Worm (Caenorhabditis elegans) whole organism, young adult: ENCODE measurements around the gene C47D12.2.

Experiments used
- C06A6.2 ChIP-seq: fragments of 200-800 bp; sonication (Bioruptor generic); conservative IDR thresholded peaks from 2 replicates; pipeline ENCODE4 v1.3.6; 2022; ENCODE audit warnings: missing genetic modification characterization, missing compliant biosample characterization
- D2030.7 ChIP-seq: fragments of 200-800 bp; sonication (Bioruptor generic); IDR thresholded peaks from 2 replicates; pipeline ENCODE4 v1.3.6; 2022; ENCODE audit warnings: missing genetic modification reagents, missing genetic modification characterization, missing compliant biosample characterization
- F23B12.7 ChIP-seq: sonication (generic microtip); optimal IDR thresholded peaks from 2 replicates; lab custom pipeline; 2017; ENCODE audit warnings: missing genetic modification characterization, mild to moderate bottlenecking, missing compliant biosample characterization, antibody characterized with exemption, moderate library complexity; ENCODE audit not compliant: insufficient read depth
- F37B4.10 ChIP-seq: fragments of 200-800 bp; sonication (Bioruptor generic); IDR thresholded peaks from 2 replicates; pipeline ENCODE4 v1.3.6; 2022; ENCODE audit warnings: missing genetic modification characterization, missing compliant biosample characterization
- F57A8.1 ChIP-seq: fragments of 200-800 bp; sonication (Bioruptor generic); optimal IDR thresholded peaks from 2 replicates; lab custom pipeline; 2018; ENCODE audit warnings: mild to moderate bottlenecking, missing genetic modification characterization, moderate library complexity, missing compliant biosample characterization
- F57C9.4 ChIP-seq: sonication (generic microtip); optimal IDR thresholded peaks from 2 replicates; lab custom pipeline; 2017; ENCODE audit warnings: mild to moderate bottlenecking, missing genetic modification characterization, missing compliant biosample characterization
- Y53F4B.3 ChIP-seq: fragments of 200-800 bp; sonication (Bioruptor generic); IDR thresholded peaks from 2 replicates; pipeline ENCODE4 v1.3.6; 2022; ENCODE audit warnings: missing genetic modification reagents, missing genetic modification characterization, missing compliant biosample characterization
- Y53G8AR.9 ChIP-seq: fragments of 200-800 bp; sonication (Bioruptor generic); conservative IDR thresholded peaks from 2 replicates; pipeline ENCODE4 v1.3.6; 2022; ENCODE audit warnings: missing genetic modification reagents, missing genetic modification characterization, missing compliant biosample characterization
- Y67H2A.10 ChIP-seq: fragments of 200-800 bp; sonication (Bioruptor generic); conservative IDR thresholded peaks from 2 replicates; pipeline ENCODE4 v1.3.6; 2022; ENCODE audit warnings: missing genetic modification reagents, missing genetic modification characterization, missing compliant biosample characterization
- ZK185.1 ChIP-seq: sonication (generic microtip); optimal IDR thresholded peaks from 2 replicates; lab custom pipeline; 2016; ENCODE audit warnings: mild to moderate bottlenecking, missing genetic modification characterization, missing compliant biosample characterization; ENCODE audit not compliant: poor library complexity, severe bottlenecking
- athp-1 ChIP-seq: sonication (generic microtip); optimal IDR thresholded peaks from 2 replicates; lab custom pipeline; 2017; ENCODE audit warnings: mild to moderate bottlenecking, missing genetic modification characterization, missing compliant biosample characterization
- attf-5 ChIP-seq: fragments of 200-800 bp; sonication (Bioruptor generic); optimal IDR thresholded peaks from 2 replicates; lab custom pipeline; 2018; ENCODE audit warnings: mild to moderate bottlenecking, missing genetic modification characterization, missing compliant biosample characterization
- ccch-3 ChIP-seq: fragments of 200-800 bp; sonication (Bioruptor generic); optimal IDR thresholded peaks from 2 replicates; lab custom pipeline; 2018; ENCODE audit warnings: mild to moderate bottlenecking, missing genetic modification characterization, missing compliant biosample characterization
- cebp-1 ChIP-seq, 2 experiments: fragments of 200-800 bp in 1 of 2; sonication (Bioruptor generic) in 1 of 2; sonication (generic microtip) in 1 of 2; IDR thresholded peaks in 1 of 2; optimal IDR thresholded peaks in 1 of 2; 2 replicates each; pipeline versions ENCODE4 v1.3.6 to Lab custom; 2017 to 2022; ENCODE audit warnings: missing compliant biosample characterization in 2 of 2, missing genetic modification characterization in 2 of 2, mild to moderate bottlenecking in 1 of 2, missing genetic modification reagents in 1 of 2, moderate library complexity in 1 of 2
- ceh-100 ChIP-seq: fragments of 200-800 bp; sonication (Bioruptor generic); IDR thresholded peaks from 2 replicates; pipeline ENCODE4 v1.3.6; 2022; ENCODE audit warnings: missing genetic modification reagents, missing genetic modification characterization, missing compliant biosample characterization
- ceh-91 ChIP-seq: fragments of 200-800 bp; sonication (Bioruptor generic); IDR thresholded peaks from 2 replicates; pipeline ENCODE4 v1.3.6; 2022; ENCODE audit warnings: missing genetic modification reagents, missing genetic modification characterization, missing compliant biosample characterization
- chd-7 ChIP-seq: sonication (generic microtip); optimal IDR thresholded peaks from 2 replicates; lab custom pipeline; 2016; ENCODE audit warnings: mild to moderate bottlenecking, missing genetic modification characterization, moderate library complexity, missing compliant biosample characterization
- egl-18 ChIP-seq: fragments of 200-800 bp; sonication (Bioruptor generic); IDR thresholded peaks from 2 replicates; pipeline ENCODE4 v1.3.6; 2022; ENCODE audit warnings: missing genetic modification reagents, missing genetic modification characterization, missing compliant biosample characterization
- ets-4 ChIP-seq: fragments of 200-800 bp; sonication (Bioruptor generic); optimal IDR thresholded peaks from 2 replicates; lab custom pipeline; 2018; ENCODE audit warnings: mild to moderate bottlenecking, missing genetic modification characterization, missing compliant biosample characterization
- gei-17 ChIP-seq: fragments of 200-800 bp; sonication (Bioruptor generic); optimal IDR thresholded peaks from 2 replicates; lab custom pipeline; 2018; ENCODE audit warnings: mild to moderate bottlenecking, missing genetic modification characterization, missing compliant biosample characterization
- hlh-12 ChIP-seq: sonication (generic microtip); optimal IDR thresholded peaks from 2 replicates; lab custom pipeline; 2016; ENCODE audit warnings: missing genetic modification characterization, missing compliant biosample characterization
- hmg-1.2 ChIP-seq: fragments of 200-800 bp; sonication (Bioruptor generic); IDR thresholded peaks from 2 replicates; pipeline ENCODE4 v1.3.6; 2022; ENCODE audit warnings: missing genetic modification reagents, missing genetic modification characterization, missing compliant biosample characterization
- hmg-20 ChIP-seq: fragments of 200-800 bp; sonication (Bioruptor generic); IDR thresholded peaks from 2 replicates; pipeline ENCODE4 v1.3.6; 2022; ENCODE audit warnings: missing genetic modification reagents, missing genetic modification characterization, missing compliant biosample characterization
- hsf-1 ChIP-seq: fragments of 200-800 bp; sonication (Bioruptor generic); IDR thresholded peaks from 2 replicates; pipeline ENCODE4 v1.3.6; 2022; ENCODE audit warnings: missing genetic modification reagents, missing genetic modification characterization, missing compliant biosample characterization
- lin-35 ChIP-seq, 3 experiments: fragments of 150-350 bp in 2 of 3; sonication (generic microtip) in 1 of 3; optimal IDR thresholded peaks; 2 replicates each; lab custom pipeline; 2014 to 2018; ENCODE audit warnings: missing biosample characterization in 3 of 3, missing genetic modification characterization in 3 of 3, missing genetic modification reagents in 3 of 3
- lin-40 ChIP-seq: sonication (generic microtip); optimal IDR thresholded peaks from 2 replicates; lab custom pipeline; 2016; ENCODE audit warnings: missing genetic modification characterization, mild to moderate bottlenecking, missing compliant biosample characterization, missing genotype, missing genetic modification reagents
- lir-1 ChIP-seq: fragments of 200-800 bp; sonication (Bioruptor generic); conservative IDR thresholded peaks from 2 replicates; pipeline ENCODE4 v1.3.6; 2022; ENCODE audit warnings: missing genetic modification reagents, missing genetic modification characterization, missing compliant biosample characterization
- lsy-27 ChIP-seq: sonication (generic microtip); optimal IDR thresholded peaks from 2 replicates; lab custom pipeline; 2017; ENCODE audit warnings: missing genetic modification characterization, mild to moderate bottlenecking, missing compliant biosample characterization, antibody characterized with exemption, missing genotype, borderline replicate concordance; ENCODE audit not compliant: insufficient read depth
- madf-6 ChIP-seq: fragments of 200-800 bp; sonication (Bioruptor generic); IDR thresholded peaks from 2 replicates; pipeline ENCODE4 v1.3.6; 2022; ENCODE audit warnings: missing genetic modification reagents, missing genetic modification characterization, missing compliant biosample characterization
- mel-28 ChIP-seq: sonication (generic microtip); optimal IDR thresholded peaks from 2 replicates; lab custom pipeline; 2016; ENCODE audit warnings: borderline replicate concordance, mild to moderate bottlenecking, missing genetic modification characterization, missing compliant biosample characterization
- mxl-1 ChIP-seq: sonication (generic microtip); optimal IDR thresholded peaks from 2 replicates; lab custom pipeline; 2016; ENCODE audit warnings: missing genetic modification characterization, missing compliant biosample characterization
- nfya-1 ChIP-seq: sonication (generic microtip); optimal IDR thresholded peaks from 2 replicates; lab custom pipeline; 2017; ENCODE audit warnings: antibody characterized with exemption, missing compliant biosample characterization, missing genetic modification characterization, borderline replicate concordance; ENCODE audit not compliant: insufficient read depth
- nhr-120 ChIP-seq: fragments of 200-800 bp; sonication (Bioruptor generic); IDR thresholded peaks from 2 replicates; pipeline ENCODE4 v1.3.6; 2022; ENCODE audit warnings: missing genetic modification characterization, missing compliant biosample characterization
- nhr-179 ChIP-seq: sonication (generic microtip); optimal IDR thresholded peaks from 2 replicates; lab custom pipeline; 2016; ENCODE audit warnings: mild to moderate bottlenecking, missing genetic modification characterization, missing compliant biosample characterization
- nhr-27 ChIP-seq: fragments of 200-800 bp; sonication (Bioruptor generic); optimal IDR thresholded peaks from 2 replicates; lab custom pipeline; 2018; ENCODE audit warnings: mild to moderate bottlenecking, missing genetic modification characterization, moderate library complexity, missing compliant biosample characterization
- nhr-90 ChIP-seq: sonication (generic microtip); optimal IDR thresholded peaks from 2 replicates; lab custom pipeline; 2016; ENCODE audit warnings: missing genotype, mild to moderate bottlenecking, missing genetic modification characterization, missing compliant biosample characterization
- pbrm-1 ChIP-seq: fragments of 200-800 bp; sonication (Bioruptor generic); IDR thresholded peaks from 2 replicates; pipeline ENCODE4 v1.3.6; 2022; ENCODE audit warnings: missing genetic modification reagents, missing genetic modification characterization, missing compliant biosample characterization
- sea-2 ChIP-seq: fragments of 200-800 bp; sonication (Bioruptor generic); IDR thresholded peaks from 2 replicates; pipeline ENCODE4 v1.3.6; 2022; ENCODE audit warnings: missing genetic modification characterization, missing compliant biosample characterization
- snpc-1.3 ChIP-seq: sonication (generic microtip); optimal IDR thresholded peaks from 2 replicates; lab custom pipeline; 2017; ENCODE audit warnings: missing genetic modification characterization, mild to moderate bottlenecking, missing compliant biosample characterization, antibody characterized with exemption, moderate library complexity, missing genotype, missing genetic modification reagents; ENCODE audit not compliant: insufficient read depth
- tbx-9 ChIP-seq: sonication (generic microtip); optimal IDR thresholded peaks from 2 replicates; lab custom pipeline; 2016; ENCODE audit warnings: borderline replicate concordance, missing genetic modification characterization, inconsistent platforms, missing compliant biosample characterization
- unc-130 ChIP-seq: sonication (generic microtip); optimal IDR thresholded peaks from 2 replicates; lab custom pipeline; 2016; ENCODE audit warnings: missing genetic modification reagents, missing genetic modification characterization, missing compliant biosample characterization
- unc-62 ChIP-seq: fragments of 150-350 bp; optimal IDR thresholded peaks from 2 replicates; lab custom pipeline; 2014; ENCODE audit warnings: missing biosample characterization, missing genetic modification reagents, missing genetic modification characterization
- xnd-1 ChIP-seq: sonication (generic microtip); optimal IDR thresholded peaks from 2 replicates; lab custom pipeline; 2016; ENCODE audit warnings: missing genotype, missing genetic modification reagents, missing genetic modification characterization, missing compliant biosample characterization
- ztf-18 ChIP-seq: sonication (generic microtip); optimal IDR thresholded peaks from 2 replicates; lab custom pipeline; 2016; ENCODE audit warnings: missing genotype, mild to moderate bottlenecking, missing genetic modification characterization, missing compliant biosample characterization
- ztf-22 ChIP-seq: fragments of 200-800 bp; sonication (Bioruptor generic); optimal IDR thresholded peaks from 2 replicates; lab custom pipeline; 2018; ENCODE audit warnings: mild to moderate bottlenecking, missing genetic modification characterization, moderate library complexity, missing compliant biosample characterization
- ztf-26 ChIP-seq: sonication (generic microtip); optimal IDR thresholded peaks from 2 replicates; lab custom pipeline; 2017; ENCODE audit warnings: missing genetic modification characterization, missing compliant biosample characterization
- ztf-6 ChIP-seq: fragments of 200-800 bp; sonication (Bioruptor generic); IDR thresholded peaks from 2 replicates; pipeline ENCODE4 v1.3.6; 2022; ENCODE audit warnings: missing genetic modification reagents, missing genetic modification characterization, missing compliant biosample characterization

Gene C47D12.2

ce11 chrII:11726470-11727106, 50.5 kb downstream of the C47D12.2 start, which contains the start of gene F13D12.5 (continued):
- TF ChIP-seq F57A8.1 (GFP tag; lab: Kevin White, UChicago): no peak
- no peak for TF ChIP-seq egl-18 (GFP tag; lab: Robert Waterston, UW)
- peak; percentile 18; the same call in 1 of the 2 replicates for TF ChIP-seq hmg-1.2
- TF ChIP-seq ZK185.1 (tag; lab: Kevin White, UChicago): no peak
- TF ChIP-seq F57C9.4: no peak
- TF ChIP-seq lin-35 (GFP tag; optimal IDR thresholded peaks at IDR 0.05; lab: Kevin White, UChicago): peak in 2 of 3 experiments; percentile 5 to 52
- peak; percentile 86 for TF ChIP-seq D2030.7 (GFP tag; lab: Robert Waterston, UW)
- TF ChIP-seq hmg-20 (GFP tag; lab: Robert Waterston, UW): no peak
- peak; percentile 82 for TF ChIP-seq xnd-1 (tag; lab: Kevin White, UChicago)
- no peak for TF ChIP-seq ccch-3
- no peak for TF ChIP-seq mel-28 (tag; lab: Kevin White, UChicago)
- no peak for TF ChIP-seq nhr-27 (tag; lab: Kevin White, UChicago)
- TF ChIP-seq lsy-27: no peak
- TF ChIP-seq pbrm-1 (GFP tag; lab: Robert Waterston, UW): no peak; the same call in 1 of the 2 replicates
- TF ChIP-seq ets-4: no peak
- TF ChIP-seq ztf-18 (tag; lab: Kevin White, UChicago): peak; percentile 6
- no peak for TF ChIP-seq sea-2 (GFP tag; lab: Robert Waterston, UW)
- no peak for TF ChIP-seq mxl-1 (tag; lab: Kevin White, UChicago)
- TF ChIP-seq ceh-100 (GFP tag; lab: Robert Waterston, UW): no peak
- no peak for TF ChIP-seq chd-7 (tag; lab: Kevin White, UChicago)
- peak; percentile 23 for TF ChIP-seq snpc-1.3
- TF ChIP-seq unc-62 (GFP tag; lab: Kevin White, UChicago): no peak
- TF ChIP-seq gei-17 (GFP tag; lab: Kevin White, UChicago): no peak
- peak; percentile 94 for TF ChIP-seq madf-6
- no peak for TF ChIP-seq nhr-120
- TF ChIP-seq nfya-1 (tag; lab: Kevin White, UChicago): no peak
- peak; percentile 32 for TF ChIP-seq athp-1 (tag; lab: Kevin White, UChicago)
- TF ChIP-seq ztf-26 (tag; lab: Kevin White, UChicago): no peak
- TF ChIP-seq lin-40: no peak
- no peak for TF ChIP-seq tbx-9 (tag; lab: Kevin White, UChicago)
- no peak for TF ChIP-seq Y53G8AR.9
- TF ChIP-seq nhr-179 (tag; lab: Kevin White, UChicago): no peak
- no peak for TF ChIP-seq cebp-1 (GFP tag; IDR thresholded peaks at IDR 0.05; lab: Robert Waterston, UW)
- peak; percentile 14 for TF ChIP-seq cebp-1 (tag; optimal IDR thresholded peaks at IDR 0.05; lab: Kevin White, UChicago)
- no peak for TF ChIP-seq C06A6.2 (GFP tag; lab: Robert Waterston, UW)
- TF ChIP-seq hlh-12 (tag; lab: Kevin White, UChicago): no peak
- no peak for TF ChIP-seq F23B12.7
- no peak for TF ChIP-seq lir-1
- TF ChIP-seq ceh-91: peak; percentile 88
- peak; percentile 61; the same call in 1 of the 2 replicates for TF ChIP-seq hsf-1 (GFP tag; lab: Robert Waterston, UW)
- no peak for TF ChIP-seq Y67H2A.10
- TF ChIP-seq F37B4.10 (GFP tag; lab: Robert Waterston, UW): no peak
- no peak for TF ChIP-seq ztf-22 (GFP tag; lab: Kevin White, UChicago)
- no peak for TF ChIP-seq ztf-6 (GFP tag; lab: Robert Waterston, UW)
- TF ChIP-seq attf-5 (GFP tag; lab: Kevin White, UChicago): peak; percentile 7
- TF ChIP-seq unc-130 (GFP tag; lab: Kevin White, UChicago): peak; percentile 37
- TF ChIP-seq nhr-90 (tag; lab: Kevin White, UChicago): no peak
- TF ChIP-seq Y53F4B.3 (GFP tag; lab: Robert Waterston, UW): no peak
